Worm (Caenorhabditis elegans) whole organism, late embryonic: ENCODE measurements around the gene ZC53.1.

Experiments
- C38D4.7 ChIP-seq: fragments of 200-800 bp; sonication (Bioruptor generic); optimal IDR thresholded peaks from 2 replicates; lab custom pipeline; 2018; ENCODE audit warnings: mild to moderate bottlenecking, missing genetic modification characterization, moderate library complexity, missing compliant biosample characterization
- K02D7.2 ChIP-seq: sonication (generic microtip); optimal IDR thresholded peaks from 2 replicates; lab custom pipeline; 2017; ENCODE audit warnings: mild to moderate bottlenecking, missing genetic modification characterization, missing compliant biosample characterization
- ceh-14 ChIP-seq: sonication (generic microtip); optimal IDR thresholded peaks from 2 replicates; lab custom pipeline; 2016; ENCODE audit warnings: missing genotype, missing genetic modification characterization, missing compliant biosample characterization
- elt-2 ChIP-seq: sonication (generic microtip); optimal IDR thresholded peaks from 2 replicates; lab custom pipeline; 2016; ENCODE audit warnings: missing genetic modification reagents, missing genetic modification characterization, missing compliant biosample characterization
- fkh-10 ChIP-seq: fragments of 150-350 bp; optimal IDR thresholded peaks from 2 replicates; lab custom pipeline; 2014; ENCODE audit warnings: missing biosample characterization, missing genetic modification reagents, missing genetic modification characterization
- hlh-30 ChIP-seq: sonication (generic microtip); optimal IDR thresholded peaks from 2 replicates; lab custom pipeline; 2017; ENCODE audit warnings: antibody characterized with exemption, missing genetic modification characterization, missing compliant biosample characterization; ENCODE audit not compliant: insufficient read depth
- hlh-8 ChIP-seq: sonication (generic microtip); optimal IDR thresholded peaks from 2 replicates; lab custom pipeline; 2016; ENCODE audit warnings: missing genotype, missing genetic modification characterization, missing compliant biosample characterization
- lin-11 ChIP-seq: fragments of 200-800 bp; sonication (Bioruptor generic); optimal IDR thresholded peaks from 2 replicates; lab custom pipeline; 2018; ENCODE audit warnings: mild to moderate bottlenecking, missing genetic modification characterization, missing compliant biosample characterization
- nfya-1 ChIP-seq: sonication (generic microtip); optimal IDR thresholded peaks from 2 replicates; lab custom pipeline; 2017; ENCODE audit warnings: missing genetic modification characterization, mild to moderate bottlenecking, missing compliant biosample characterization, antibody characterized with exemption, moderate library complexity
- nhr-11 ChIP-seq: fragments of 150-350 bp; optimal IDR thresholded peaks from 2 replicates; lab custom pipeline; 2014; ENCODE audit warnings: missing biosample characterization, missing genetic modification characterization
- pha-4 ChIP-seq: fragments of 150-350 bp; optimal IDR thresholded peaks from 2 replicates; lab custom pipeline; 2018; ENCODE audit warnings: missing biosample characterization, missing genetic modification reagents, missing genetic modification characterization
- pqm-1 ChIP-seq: sonication (generic microtip); optimal IDR thresholded peaks from 2 replicates; lab custom pipeline; 2016; ENCODE audit warnings: missing genetic modification characterization, missing compliant biosample characterization
- rnt-1 ChIP-seq: sonication (generic microtip); optimal IDR thresholded peaks from 2 replicates; lab custom pipeline; 2016; ENCODE audit warnings: missing genetic modification characterization, missing compliant biosample characterization
- ttx-3 ChIP-seq: sonication (generic microtip); optimal IDR thresholded peaks from 2 replicates; lab custom pipeline; 2016; ENCODE audit warnings: missing genetic modification reagents, missing genetic modification characterization, missing compliant biosample characterization

- no peak for TF ChIP-seq elt-2
- no peak for TF ChIP-seq pqm-1 (tag; lab: Kevin White, UChicago)
- no peak for TF ChIP-seq nfya-1
- TF ChIP-seq ceh-14 = no peak
- TF ChIP-seq lin-11 (tag; lab: Kevin White, UChicago) = no peak
- TF ChIP-seq rnt-1 (tag; lab: Kevin White, UChicago) = no peak
- no peak for TF ChIP-seq K02D7.2 (tag; lab: Kevin White, UChicago)
- TF ChIP-seq hlh-8 = no peak
- TF ChIP-seq pha-4 (tag; lab: Kevin White, UChicago) = no peak
- no peak for TF ChIP-seq hlh-30 (tag; lab: Kevin White, UChicago)
- no peak for TF ChIP-seq fkh-10 (GFP tag; lab: Kevin White, UChicago)
- TF ChIP-seq nhr-11 (tag; lab: Kevin White, UChicago) = no peak
- TF ChIP-seq C38D4.7 (GFP tag; lab: Kevin White, UChicago) = no peak
- TF ChIP-seq ttx-3 = no peak
Observed at ce11 chrX:1864946-1865345, 48.2 kb downstream of the ZC53.1 start, which contains the start of gene tbx-41.
